Fruit fly (Drosophila melanogaster) whole organism, embryonic: ENCODE data around the gene CG43998.

Source experiments
- ATbp ChIP-seq: fragments of 200-800 bp; sonication (Bioruptor generic); optimal IDR thresholded peaks from 2 replicates; lab custom pipeline; 2017; ENCODE audit warnings: missing biosample characterization, mild to moderate bottlenecking, missing genetic modification characterization, missing genetic modification reagents
- Abd-B ChIP-seq: fragments of 200-800 bp; sonication (Bioruptor generic); optimal IDR thresholded peaks from 2 replicates; lab custom pipeline; 2018; ENCODE audit warnings: missing biosample characterization, mild to moderate bottlenecking, missing genetic modification characterization, moderate library complexity
- CG11093 ChIP-seq: fragments of 200-800 bp; sonication (Bioruptor generic); IDR thresholded peaks from 3 replicates; pipeline ENCODE4 v1.3.6; 2022; ENCODE audit warnings: missing biosample characterization, missing genetic modification characterization
- CG11696 ChIP-seq: fragments of 200-800 bp; sonication (Bioruptor generic); IDR thresholded peaks from 2 replicates; pipeline ENCODE4 v1.3.6; 2022; ENCODE audit warnings: missing biosample characterization, missing genetic modification characterization
- CG12071 ChIP-seq: fragments of 200-800 bp; sonication (Bioruptor generic); optimal IDR thresholded peaks from 3 replicates; lab custom pipeline; 2018; ENCODE audit warnings: missing biosample characterization, mild to moderate bottlenecking, missing genetic modification characterization
- CG1233 ChIP-seq: fragments of 200-800 bp; sonication (Bioruptor generic); optimal IDR thresholded peaks from 4 replicates; lab custom pipeline; 2018; ENCODE audit warnings: missing biosample characterization, mild to moderate bottlenecking, missing genetic modification characterization
- CG33557 ChIP-seq: fragments of 200-800 bp; sonication (Bioruptor generic); optimal IDR thresholded peaks from 2 replicates; lab custom pipeline; 2019; ENCODE audit warnings: missing biosample characterization, mild to moderate bottlenecking, missing genetic modification characterization, moderate library complexity
- CG3407 ChIP-seq: fragments of 200-800 bp; sonication (Bioruptor generic); optimal IDR thresholded peaks from 2 replicates; lab custom pipeline; 2018; ENCODE audit warnings: missing biosample characterization, mild to moderate bottlenecking, missing genetic modification characterization
- CG34422 ChIP-seq: fragments of 200-800 bp; sonication (Bioruptor generic); IDR thresholded peaks from 3 replicates; pipeline ENCODE4 v1.3.6; 2022; ENCODE audit warnings: missing biosample characterization, missing genetic modification characterization
- CG5180 ChIP-seq: fragments of 200-800 bp; sonication (Bioruptor generic); optimal IDR thresholded peaks from 3 replicates; lab custom pipeline; 2017; ENCODE audit warnings: missing biosample characterization, missing genetic modification characterization, mild to moderate bottlenecking, moderate library complexity, missing genetic modification reagents
- CG6175 ChIP-seq: fragments of 200-800 bp; sonication (Bioruptor generic); IDR thresholded peaks from 3 replicates; pipeline ENCODE4 v1.3.6; 2022; ENCODE audit warnings: missing biosample characterization, missing genetic modification characterization
- CG7271 ChIP-seq: fragments of 200-800 bp; sonication (Bioruptor generic); optimal IDR thresholded peaks from 2 replicates; lab custom pipeline; 2018; ENCODE audit warnings: missing biosample characterization, mild to moderate bottlenecking, missing genetic modification characterization, moderate library complexity
- CG7357 ChIP-seq: fragments of 200-800 bp; sonication (Bioruptor generic); IDR thresholded peaks from 3 replicates; pipeline ENCODE4 v1.3.6; 2022; ENCODE audit warnings: missing biosample characterization, missing genetic modification characterization
- CG7556 ChIP-seq: fragments of 200-800 bp; sonication (Bioruptor generic); optimal IDR thresholded peaks from 2 replicates; lab custom pipeline; 2017; ENCODE audit warnings: missing biosample characterization, mild to moderate bottlenecking, missing genetic modification characterization
- CG7928 ChIP-seq: fragments of 200-800 bp; sonication (Bioruptor generic); optimal IDR thresholded peaks from 2 replicates; lab custom pipeline; 2017; ENCODE audit warnings: missing biosample characterization, mild to moderate bottlenecking, missing genetic modification characterization
- CG9609 ChIP-seq: fragments of 200-800 bp; sonication (Bioruptor generic); optimal IDR thresholded peaks from 3 replicates; lab custom pipeline; 2016; ENCODE audit warnings: missing biosample characterization, missing genetic modification characterization
- CG9932 ChIP-seq: fragments of 200-800 bp; sonication (Bioruptor generic); IDR thresholded peaks from 2 replicates; pipeline ENCODE4 v1.3.6; 2022; ENCODE audit warnings: missing biosample characterization, missing genetic modification characterization
- Dip3 ChIP-seq: fragments of 200-800 bp; sonication (Bioruptor generic); optimal IDR thresholded peaks from 3 replicates; lab custom pipeline; 2016; ENCODE audit warnings: missing biosample characterization, missing genetic modification characterization
- Doc2 ChIP-seq: fragments of 200-800 bp; sonication (Bioruptor generic); IDR thresholded peaks from 2 replicates; pipeline ENCODE4 v1.3.6; 2022; ENCODE audit warnings: missing biosample characterization, missing genetic modification characterization
- Hey ChIP-seq: fragments of 200-800 bp; sonication (Bioruptor generic); optimal IDR thresholded peaks from 3 replicates; lab custom pipeline; 2018; ENCODE audit warnings: missing biosample characterization, mild to moderate bottlenecking, missing genetic modification characterization
- HmgD ChIP-seq: fragments of 200-800 bp; sonication (Bioruptor generic); optimal IDR thresholded peaks from 3 replicates; lab custom pipeline; 2016; ENCODE audit warnings: missing biosample characterization, missing genetic modification characterization
- Hmx ChIP-seq: fragments of 200-800 bp; sonication (Bioruptor generic); optimal IDR thresholded peaks from 2 replicates; lab custom pipeline; 2016; ENCODE audit warnings: missing biosample characterization, missing genetic modification characterization
- Hr51 ChIP-seq, 2 experiments: fragments of 200-800 bp; sonication (Bioruptor generic); optimal IDR thresholded peaks; 2 replicates in 1 of 2; 3 replicates in 1 of 2; lab custom pipeline; 2016 to 2018; ENCODE audit warnings: missing biosample characterization in 2 of 2, missing genetic modification characterization in 2 of 2, mild to moderate bottlenecking in 1 of 2, moderate library complexity in 1 of 2
- MTF-1 ChIP-seq: fragments of 200-800 bp; sonication (Bioruptor generic); optimal IDR thresholded peaks from 2 replicates; lab custom pipeline; 2018; ENCODE audit warnings: missing biosample characterization, mild to moderate bottlenecking, missing genetic modification characterization, borderline replicate concordance
- Pdp1 ChIP-seq, 2 experiments: fragments of 200-800 bp; sonication (Bioruptor generic); optimal IDR thresholded peaks; 3 replicates each; lab custom pipeline; 2016; ENCODE audit warnings: missing biosample characterization in 2 of 2, missing genetic modification characterization in 2 of 2, mild to moderate bottlenecking in 1 of 2, moderate library complexity in 1 of 2
- Rx ChIP-seq: fragments of 200-800 bp; sonication (Bioruptor generic); IDR thresholded peaks from 2 replicates; pipeline ENCODE4 v1.3.6; 2022; ENCODE audit warnings: missing biosample characterization, missing genetic modification characterization
- Spps ChIP-seq: fragments of 200-800 bp; sonication (Bioruptor generic); optimal IDR thresholded peaks from 2 replicates; lab custom pipeline; 2018; ENCODE audit warnings: missing biosample characterization, mild to moderate bottlenecking, missing genetic modification characterization
- Sry-δ ChIP-seq: fragments of 200-800 bp; sonication (Bioruptor generic); optimal IDR thresholded peaks from 2 replicates; lab custom pipeline; 2016; ENCODE audit warnings: missing biosample characterization, missing genetic modification characterization
- Trl ChIP-seq, 3 experiments: fragments of >200 bp in 2 of 3; fragments of 200-800 bp in 1 of 3; sonication (Bioruptor generic) in 1 of 3; optimal IDR thresholded peaks; 2 replicates in 1 of 3; 3 replicates in 2 of 3; lab custom pipeline; 2016 to 2017; ENCODE audit warnings: missing biosample characterization in 1 of 3, missing genetic modification characterization in 1 of 3
- aop ChIP-seq: fragments of 200-800 bp; sonication (Bioruptor generic); IDR thresholded peaks from 2 replicates; pipeline ENCODE4 v1.3.6; 2022; ENCODE audit warnings: missing biosample characterization, missing genetic modification characterization
- ase ChIP-seq: fragments of 200-800 bp; sonication (Bioruptor generic); IDR thresholded peaks from 3 replicates; pipeline ENCODE4 v1.3.6; 2022; ENCODE audit warnings: missing biosample characterization, missing genetic modification characterization
- btn ChIP-seq: fragments of 200-800 bp; sonication (Bioruptor generic); optimal IDR thresholded peaks from 2 replicates; lab custom pipeline; 2016; ENCODE audit warnings: missing biosample characterization, missing genetic modification characterization
- cad ChIP-seq: fragments of >200 bp; optimal IDR thresholded peaks from 2 replicates; lab custom pipeline; 2017; ENCODE audit warnings: missing biosample characterization, missing genetic modification characterization
- chif ChIP-seq, 2 experiments: fragments of 200-800 bp; sonication (Bioruptor generic); optimal IDR thresholded peaks; 3 replicates each; lab custom pipeline; 2016; ENCODE audit warnings: missing biosample characterization in 2 of 2, missing genetic modification characterization in 2 of 2
- ci ChIP-seq: fragments of 200-800 bp; sonication (Bioruptor generic); IDR thresholded peaks from 3 replicates; pipeline ENCODE4 v1.3.6; 2022; ENCODE audit warnings: missing biosample characterization, missing genetic modification characterization
- lmd ChIP-seq: fragments of 200-800 bp; sonication (Bioruptor generic); IDR thresholded peaks from 2 replicates; pipeline ENCODE4 v1.3.6; 2022; ENCODE audit warnings: missing biosample characterization, missing genetic modification characterization
- lov ChIP-seq, 2 experiments: fragments of 200-800 bp in 1 of 2; fragments of >200 bp in 1 of 2; sonication (Bioruptor generic) in 1 of 2; IDR thresholded peaks in 1 of 2; optimal IDR thresholded peaks in 1 of 2; 2 replicates in 1 of 2; 3 replicates in 1 of 2; pipeline versions ENCODE4 v1.3.6 to Lab custom; 2017 to 2022; ENCODE audit warnings: missing biosample characterization in 1 of 2, missing genetic modification characterization in 1 of 2
- phol ChIP-seq: fragments of 200-800 bp; sonication (Bioruptor generic); optimal IDR thresholded peaks from 3 replicates; lab custom pipeline; 2018; ENCODE audit warnings: missing biosample characterization, mild to moderate bottlenecking, missing genetic modification characterization, moderate library complexity
- psq ChIP-seq: fragments of 200-800 bp; sonication (Bioruptor generic); optimal IDR thresholded peaks from 2 replicates; lab custom pipeline; 2017; ENCODE audit warnings: missing biosample characterization, missing genetic modification characterization
- rib ChIP-seq: fragments of 200-800 bp; sonication (Bioruptor generic); IDR thresholded peaks from 2 replicates; pipeline ENCODE4 v1.3.6; 2022; ENCODE audit warnings: missing biosample characterization, missing genetic modification characterization
- ro ChIP-seq: fragments of 200-800 bp; sonication (Bioruptor generic); IDR thresholded peaks from 2 replicates; pipeline ENCODE4 v1.3.6; 2022; ENCODE audit warnings: missing biosample characterization, missing genetic modification characterization
- run ChIP-seq: fragments of 200-800 bp; sonication (Bioruptor generic); optimal IDR thresholded peaks from 3 replicates; lab custom pipeline; 2018; ENCODE audit warnings: missing biosample characterization, mild to moderate bottlenecking, missing genetic modification characterization
- schlank ChIP-seq: fragments of 200-800 bp; sonication (Bioruptor generic); optimal IDR thresholded peaks from 2 replicates; lab custom pipeline; 2018; ENCODE audit warnings: missing biosample characterization, mild to moderate bottlenecking, missing genetic modification characterization
- shn ChIP-seq: fragments of 200-800 bp; sonication (Bioruptor generic); optimal IDR thresholded peaks from 3 replicates; lab custom pipeline; 2016; ENCODE audit warnings: missing biosample characterization, missing genetic modification characterization
- unc-4 ChIP-seq: fragments of 200-800 bp; sonication (Bioruptor generic); IDR thresholded peaks from 2 replicates; pipeline ENCODE4 v1.3.6; 2022; ENCODE audit warnings: missing biosample characterization, missing genetic modification characterization; ENCODE audit not compliant: partially characterized antibody
- unpg ChIP-seq: fragments of 200-800 bp; sonication (Bioruptor generic); optimal IDR thresholded peaks from 3 replicates; lab custom pipeline; 2018; ENCODE audit warnings: missing biosample characterization, mild to moderate bottlenecking, missing genetic modification characterization, moderate library complexity
- zfh1 ChIP-seq: fragments of 200-800 bp; sonication (Bioruptor generic); IDR thresholded peaks from 3 replicates; pipeline ENCODE4 v1.3.6; 2022; ENCODE audit warnings: missing biosample characterization, missing genetic modification characterization

The CG43998 gene

DNA sequence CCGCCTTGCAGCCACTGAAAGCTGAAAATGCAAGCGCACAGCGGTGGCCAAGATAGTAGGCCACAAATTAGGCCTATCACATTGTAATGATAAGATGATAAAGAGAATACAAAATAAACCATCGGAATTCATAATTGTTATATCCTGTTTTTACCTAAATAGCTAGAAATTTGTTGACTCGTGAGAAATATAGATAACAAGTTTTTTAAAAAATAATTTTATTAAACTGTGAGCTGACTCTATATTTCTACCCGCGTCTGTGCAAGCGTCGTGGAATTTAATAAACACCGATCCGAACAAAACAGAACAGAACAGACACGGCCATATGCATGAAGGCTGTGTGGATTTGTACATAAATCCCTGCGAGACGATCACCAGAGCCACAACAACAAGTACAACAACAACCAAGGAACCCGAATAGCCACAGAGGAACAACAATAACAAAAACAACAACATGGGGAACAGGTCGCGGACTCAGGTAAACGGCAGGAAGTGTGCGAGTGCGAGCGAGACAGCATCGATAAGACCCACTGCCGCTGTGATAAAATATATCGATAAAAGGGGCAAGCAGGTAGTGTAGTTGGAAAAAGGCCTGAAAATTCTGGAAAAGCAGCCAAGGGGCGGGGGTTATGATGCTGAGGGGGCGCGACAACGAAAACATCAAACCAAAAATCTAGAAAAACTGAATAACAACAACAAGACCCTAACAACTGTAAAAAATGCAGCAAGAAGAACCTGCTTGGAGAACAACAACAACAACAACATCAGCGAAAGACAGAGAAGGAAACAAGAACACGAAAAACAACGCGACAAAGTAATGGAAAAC lies 42.3 kb downstream of the CG43998 start (continued):
- TF ChIP-seq Hmx (GFP tag; lab: Kevin White, UChicago): no peak
- peak; percentile 76 to 88 for TF ChIP-seq chif (GFP tag; optimal IDR thresholded peaks at IDR 0.05; lab: Kevin White, UChicago)
- TF ChIP-seq Abd-B (GFP tag; lab: Kevin White, UChicago): peak; percentile 74
- TF ChIP-seq unpg (GFP tag; lab: Kevin White, UChicago): peak; percentile 92
- TF ChIP-seq CG9609 (GFP tag; lab: Kevin White, UChicago): peak; percentile 64
- TF ChIP-seq Spps: peak; percentile 91
- TF ChIP-seq Pdp1 (GFP tag; optimal IDR thresholded peaks at IDR 0.05; lab: Kevin White, UChicago): peak; percentile 67 to 79
- TF ChIP-seq ATbp: peak; percentile 89
- peak; percentile 62; the same call in 2 of the 3 replicates for TF ChIP-seq CG7357
- TF ChIP-seq Rx (GFP tag; lab: Robert Waterston, UW): peak; percentile 59
- TF ChIP-seq Hr51 (GFP tag; optimal IDR thresholded peaks at IDR 0.05; lab: Kevin White, UChicago): peak; percentile 61 to 89
- peak; percentile 75 for TF ChIP-seq CG11093 (GFP tag; lab: Robert Waterston, UW)
- peak; percentile 92 for TF ChIP-seq phol (tag; lab: Kevin White, UChicago)
- no peak for TF ChIP-seq Hey (tag; lab: Kevin White, UChicago)
- TF ChIP-seq CG3407: peak; percentile 80
- no peak for TF ChIP-seq lov (optimal IDR thresholded peaks at IDR 0.05; lab: Kevin White, UChicago)
- TF ChIP-seq lov (GFP tag; IDR thresholded peaks at IDR 0.05; lab: Robert Waterston, UW): peak; percentile 75; the same call in 2 of the 3 replicates
- peak; percentile 87 for TF ChIP-seq run (tag; lab: Kevin White, UChicago)
- peak; percentile 78; the same call in 2 of the 3 replicates for TF ChIP-seq ase (GFP tag; lab: Robert Waterston, UW)
- TF ChIP-seq ci: peak; percentile 93
- peak; percentile 82 for TF ChIP-seq CG34422 (GFP tag; lab: Robert Waterston, UW)
- TF ChIP-seq ro: peak; percentile 58; the same call in 1 of the 2 replicates
- peak; percentile 66 for TF ChIP-seq MTF-1 (GFP tag; lab: Kevin White, UChicago)
- peak; percentile 71 for TF ChIP-seq CG1233
- TF ChIP-seq CG9932 (GFP tag; lab: Robert Waterston, UW): peak; percentile 31; the same call in 1 of the 2 replicates
- no peak for TF ChIP-seq CG7928 (GFP tag; lab: Kevin White, UChicago)
- no peak for TF ChIP-seq Trl (optimal IDR thresholded peaks at IDR 0.05; lab: Kevin White, UChicago)
- peak; percentile 70 for TF ChIP-seq Trl (GFP tag; optimal IDR thresholded peaks at IDR 0.05; lab: Kevin White, UChicago)
- no peak for TF ChIP-seq psq (GFP tag; lab: Kevin White, UChicago)
- TF ChIP-seq aop: 0 out of 2 replicates have a peak, but pooled peaks have one; percentile 2
- TF ChIP-seq CG7556 (GFP tag; lab: Kevin White, UChicago): peak; percentile 86
- TF ChIP-seq CG11696 (GFP tag; lab: Robert Waterston, UW): peak; percentile 99
- TF ChIP-seq schlank (tag; lab: Kevin White, UChicago): no peak
- TF ChIP-seq CG12071: peak; percentile 42
- TF ChIP-seq lmd: peak; percentile 81
- TF ChIP-seq Dip3: no peak
- TF ChIP-seq Doc2: no peak
- peak; percentile 63 for TF ChIP-seq btn
- peak; percentile 51 for TF ChIP-seq shn (GFP tag; lab: Kevin White, UChicago)
- TF ChIP-seq cad (GFP tag; lab: Kevin White, UChicago): peak; percentile 42
- peak; percentile 92 for TF ChIP-seq CG7271 (tag; lab: Kevin White, UChicago)
- no peak for TF ChIP-seq unc-4 (GFP tag; lab: Robert Waterston, UW)
- TF ChIP-seq zfh1 (GFP tag; lab: Robert Waterston, UW): peak; percentile 90
- peak; percentile 76 for TF ChIP-seq CG5180 (GFP tag; lab: Kevin White, UChicago)
- TF ChIP-seq HmgD: no peak
- TF ChIP-seq CG6175 (GFP tag; lab: Robert Waterston, UW): no peak
- peak; percentile 95 for TF ChIP-seq CG33557 (GFP tag; lab: Kevin White, UChicago)
- no peak; the same call in 1 of the 2 replicates for TF ChIP-seq rib
- TF ChIP-seq Sry-δ (GFP tag; lab: Kevin White, UChicago): peak; percentile 1
